Fruit fly (Drosophila melanogaster): Measurements from ENCODE around the gene sd.

sd gene

dm6 chrX:15857601-15858284 is 53.6 kb downstream of the sd start, which contains the start of the genes CG46440 and Myb (continued):
- peak; percentile 83 for TF ChIP-seq Scr (GFP tag; IDR thresholded peaks at IDR 0.05; ENCODE audit: partially characterized antibody)
- peak; percentile 45 for TF ChIP-seq CG4617 (GFP tag; optimal IDR thresholded peaks at IDR 0.05; ENCODE audit: borderline replicate concordance)
- no peak for TF ChIP-seq ab (GFP tag; optimal IDR thresholded peaks at IDR 0.05)
- peak; percentile 63 for TF ChIP-seq Med (GFP tag)
- TF ChIP-seq gfzf (GFP tag; optimal IDR thresholded peaks at IDR 0.05), result peak; percentile 59
- TF ChIP-seq Dll (GFP tag; IDR thresholded peaks at IDR 0.05; ENCODE audit: partially characterized antibody), result peak; percentile 77
- peak; percentile 96 for TF ChIP-seq CG2116 (GFP tag; optimal IDR thresholded peaks at IDR 0.05)
- peak; percentile 68 for TF ChIP-seq pzg (GFP tag; optimal IDR thresholded peaks at IDR 0.05)
- TF ChIP-seq nerfin-2 (GFP tag; IDR thresholded peaks at IDR 0.05; ENCODE audit: partially characterized antibody), result peak; percentile 82
- TF ChIP-seq CG7372 (GFP tag; IDR thresholded peaks at IDR 0.05), result no peak
- TF ChIP-seq CG17802 (tag; optimal IDR thresholded peaks at IDR 0.05), result peak; percentile 65
- TF ChIP-seq ro (GFP tag; IDR thresholded peaks at IDR 0.05), result no peak
- peak; percentile 10 for TF ChIP-seq CG10267 (tag; optimal IDR thresholded peaks at IDR 0.05)
- peak; percentile 88 for TF ChIP-seq Dref (GFP tag; IDR thresholded peaks at IDR 0.05)
- peak; percentile 67 for TF ChIP-seq row (GFP tag; IDR thresholded peaks at IDR 0.05)
- TF ChIP-seq jing (GFP tag; optimal IDR thresholded peaks at IDR 0.05), result no peak
- peak; percentile 85 for TF ChIP-seq inv (GFP tag; IDR thresholded peaks at IDR 0.05; ENCODE audit: partially characterized antibody)

dm6 chrX:15859387-15859786 is 55.2 kb downstream of the sd start, which contains the start of gene AlkB:
Gene AlkB, minus strand, starts transcription at chrX:15859487.
- 0 out of 3 replicates have a peak, but pooled peaks have one; percentile 9 for TF ChIP-seq CG17361 (GFP tag; IDR thresholded peaks at IDR 0.05)
- TF ChIP-seq trem (tag; optimal IDR thresholded peaks at IDR 0.05), result no peak
- TF ChIP-seq Dll (GFP tag; IDR thresholded peaks at IDR 0.05; ENCODE audit: partially characterized antibody), result peak; percentile 49; the same call in 1 of the 4 replicates
- TF ChIP-seq Oaz (GFP tag; IDR thresholded peaks at IDR 0.05), result no peak
- TF ChIP-seq CG13287 (GFP tag; IDR thresholded peaks at IDR 0.05; ENCODE audit: partially characterized antibody), result 0 out of 2 replicates have a peak, but pooled peaks have one; percentile 19
- TF ChIP-seq CG34376 (GFP tag; optimal IDR thresholded peaks at IDR 0.05), result no peak
- peak; percentile 32 for TF ChIP-seq sens (GFP tag)
- peak; percentile 43; the same call in 1 of the 2 replicates for TF ChIP-seq Dref (GFP tag; IDR thresholded peaks at IDR 0.05)
- TF ChIP-seq gfzf (GFP tag; optimal IDR thresholded peaks at IDR 0.05), result peak; percentile 44
- no peak for TF ChIP-seq CG11723 (GFP tag; optimal IDR thresholded peaks at IDR 0.05)
- TF ChIP-seq CG2129 (GFP tag; IDR thresholded peaks at IDR 0.05; ENCODE audit: partially characterized antibody), result peak; percentile 13; the same call in 1 of the 2 replicates
- peak; percentile 45 for TF ChIP-seq BEAF-32 (GFP tag; optimal IDR thresholded peaks at IDR 0.05)
- TF ChIP-seq amos (GFP tag; IDR thresholded peaks at IDR 0.05; ENCODE audit: partially characterized antibody), result 0 out of 2 replicates have a peak, but pooled peaks have one; percentile 17
- TF ChIP-seq CG16813 (GFP tag; IDR thresholded peaks at IDR 0.05; ENCODE audit: partially characterized antibody), result 0 out of 3 replicates have a peak, but pooled peaks have one; percentile 4

- TF ChIP-seq CG9932 (GFP tag; IDR thresholded peaks at IDR 0.05), result peak; percentile 55
- no peak for TF ChIP-seq CG1792 (GFP tag; optimal IDR thresholded peaks at IDR 0.05)
- TF ChIP-seq sens (GFP tag), result peak; percentile 17
- no peak for TF ChIP-seq CG31388 (GFP tag; optimal IDR thresholded peaks at IDR 0.05)
- no peak for TF ChIP-seq CG12744 (GFP tag; optimal IDR thresholded peaks at IDR 0.05)
- no peak for TF ChIP-seq emc (GFP tag; optimal IDR thresholded peaks at IDR 0.05)
- TF ChIP-seq Sry-δ (GFP tag; optimal IDR thresholded peaks at IDR 0.05), result peak; percentile 45
- no peak for TF ChIP-seq CG7372 (GFP tag; IDR thresholded peaks at IDR 0.05)
- TF ChIP-seq MBD-R2 (GFP tag; IDR thresholded peaks at IDR 0.05), result peak; percentile 8; the same call in 1 of the 2 replicates
- TF ChIP-seq hb (GFP tag; IDR thresholded peaks at IDR 0.05; ENCODE audit: partially characterized antibody), result peak; percentile 52; the same call in 2 of the 3 replicates
- peak; percentile 29 for TF ChIP-seq CG1603 (tag; optimal IDR thresholded peaks at IDR 0.05)
- TF ChIP-seq inv (GFP tag; IDR thresholded peaks at IDR 0.05; ENCODE audit: partially characterized antibody), result peak; percentile 58
- no peak; the same call in 1 of the 2 replicates for TF ChIP-seq ttk (GFP tag; IDR thresholded peaks at IDR 0.05)
- TF ChIP-seq CG2712 (tag; optimal IDR thresholded peaks at IDR 0.05), result peak; percentile 0
- TF ChIP-seq fd3F (GFP tag; optimal IDR thresholded peaks at IDR 0.05), result no peak
- TF ChIP-seq C15 (GFP tag; IDR thresholded peaks at IDR 0.05), result no peak
- TF ChIP-seq CG7963 (GFP tag; IDR thresholded peaks at IDR 0.05; ENCODE audit: partially characterized antibody), result peak; percentile 48; the same call in 2 of the 3 replicates
- TF ChIP-seq MESR4 (GFP tag; optimal IDR thresholded peaks at IDR 0.05), result peak; percentile 76
- TF ChIP-seq pita (GFP tag; optimal IDR thresholded peaks at IDR 0.05), result no peak
- peak; percentile 31; the same call in 1 of the 4 replicates for TF ChIP-seq Gug (GFP tag; IDR thresholded peaks at IDR 0.05)
Observed at dm6 chrX:15859869-15860268, 55.7 kb downstream of the sd start, which contains the start of gene Gbeta13F. Gene Gbeta13F, plus strand, starts transcription at chrX:15860115.
